Fruit fly (Drosophila melanogaster): ENCODE measurements around the gene CG42729.

Gene CG42729

DNA sequence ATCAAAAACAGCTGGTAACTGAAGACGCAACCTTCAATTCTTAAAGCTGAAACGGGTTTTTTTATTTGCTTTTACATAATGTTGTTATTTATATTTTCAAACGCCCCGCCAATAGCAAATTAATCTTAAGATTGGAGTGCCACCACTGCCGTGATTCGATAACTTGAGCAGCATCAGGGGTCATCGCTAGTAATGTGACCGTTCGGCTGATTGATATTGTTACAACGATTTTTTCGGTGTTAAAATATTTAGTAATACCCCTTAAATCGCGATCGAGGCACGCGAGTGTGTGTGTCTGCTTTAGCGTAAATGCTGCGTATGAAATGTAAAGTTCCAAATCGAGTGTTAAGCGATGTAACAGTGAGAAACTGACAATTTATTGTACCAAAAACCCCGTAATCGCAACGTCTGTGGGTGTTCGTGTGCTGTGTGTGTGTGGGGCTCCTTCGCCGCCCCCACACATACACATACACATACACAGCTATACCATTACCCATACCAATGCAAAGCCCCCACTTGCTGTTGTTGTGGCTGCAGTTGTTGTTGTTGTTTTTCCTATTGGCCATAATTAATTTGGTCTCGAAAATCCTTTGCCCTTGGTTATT, 38.6 kb upstream of the CG42729 start, which contains the start of gene dop (continued):
- TF ChIP-seq CG4854 (GFP tag; optimal IDR thresholded peaks at IDR 0.05), result no peak
- no peak for TF ChIP-seq fru (optimal IDR thresholded peaks at IDR 0.05)
- no peak for TF ChIP-seq prd (optimal IDR thresholded peaks at IDR 0.05)
- peak; percentile 33; the same call in 2 of the 3 replicates for TF ChIP-seq prd (GFP tag; IDR thresholded peaks at IDR 0.05)
- TF ChIP-seq CG2875 (GFP tag; optimal IDR thresholded peaks at IDR 0.05), result no peak
- TF ChIP-seq jumu (GFP tag; optimal IDR thresholded peaks at IDR 0.05), result peak; percentile 26
- TF ChIP-seq Hr51 (GFP tag; optimal IDR thresholded peaks at IDR 0.05), result no peak
- TF ChIP-seq Sin3A (optimal IDR thresholded peaks at IDR 0.05), result peak; percentile 55
- no peak for TF ChIP-seq en (GFP tag; optimal IDR thresholded peaks at IDR 0.05)
- no peak for TF ChIP-seq CG11560 (tag; IDR thresholded peaks at IDR 0.05)
- TF ChIP-seq CG10959 (GFP tag; IDR thresholded peaks at IDR 0.05), result no peak
- TF ChIP-seq CG6654 (GFP tag; optimal IDR thresholded peaks at IDR 0.05), result no peak
- TF ChIP-seq CG2889 (GFP tag; IDR thresholded peaks at IDR 0.05), result no peak
- TF ChIP-seq CG12071 (GFP tag; optimal IDR thresholded peaks at IDR 0.05), result no peak
- no peak for TF ChIP-seq btn (GFP tag; optimal IDR thresholded peaks at IDR 0.05)
- TF ChIP-seq CG8290 (GFP tag; optimal IDR thresholded peaks at IDR 0.05), result peak; percentile 3
- TF ChIP-seq CG8290 (tag; optimal IDR thresholded peaks at IDR 0.05), result peak in 1 of 2 experiments; percentile 40
- TF ChIP-seq B-H1 (GFP tag; IDR thresholded peaks at IDR 0.05), result no peak
- peak; percentile 81 for TF ChIP-seq CG2116 (GFP tag; optimal IDR thresholded peaks at IDR 0.05)
- TF ChIP-seq bcd (GFP tag; optimal IDR thresholded peaks at IDR 0.05), result no peak
- TF ChIP-seq Atf6 (GFP tag; IDR thresholded peaks at IDR 0.05), result peak; percentile 11; the same call in 1 of the 2 replicates
- no peak for TF ChIP-seq HLH3B (GFP tag; IDR thresholded peaks at IDR 0.05)
- TF ChIP-seq CG16779 (GFP tag; IDR thresholded peaks at IDR 0.05), result no peak
- TF ChIP-seq nmo (GFP tag; optimal IDR thresholded peaks at IDR 0.05), result peak; percentile 30
- no peak for TF ChIP-seq ap (GFP tag; IDR thresholded peaks at IDR 0.05)
- peak; percentile 78 for TF ChIP-seq D19B (GFP tag; optimal IDR thresholded peaks at IDR 0.05)
- no peak for TF ChIP-seq dan (GFP tag; IDR thresholded peaks at IDR 0.05)
- TF ChIP-seq CG11456 (GFP tag; IDR thresholded peaks at IDR 0.05), result no peak
- TF ChIP-seq vfl (GFP tag; optimal IDR thresholded peaks at IDR 0.05), result peak; percentile 7
- TF ChIP-seq vnd (GFP tag; IDR thresholded peaks at IDR 0.05; ENCODE audit: partially characterized antibody), result peak; percentile 43; the same call in 1 of the 3 replicates
- no peak for TF ChIP-seq Hr39 (optimal IDR thresholded peaks at IDR 0.05)
- TF ChIP-seq CG31388 (GFP tag; optimal IDR thresholded peaks at IDR 0.05), result no peak
- TF ChIP-seq CG6689 (GFP tag; IDR thresholded peaks at IDR 0.05), result no peak
- no peak for TF ChIP-seq Nf-YB (GFP tag; optimal IDR thresholded peaks at IDR 0.05)
- TF ChIP-seq CG11504 (tag; optimal IDR thresholded peaks at IDR 0.05), result no peak
- TF ChIP-seq pros (GFP tag; optimal IDR thresholded peaks at IDR 0.05), result no peak
- TF ChIP-seq unc-4 (GFP tag; IDR thresholded peaks at IDR 0.05; ENCODE audit: partially characterized antibody), result peak; percentile 70
- no peak for TF ChIP-seq gsb-n (tag; optimal IDR thresholded peaks at IDR 0.05)
- no peak for TF ChIP-seq pho (GFP tag; optimal IDR thresholded peaks at IDR 0.05)
- no peak for TF ChIP-seq ac (GFP tag; optimal IDR thresholded peaks at IDR 0.05)
- peak; percentile 55; the same call in 1 of the 2 replicates for TF ChIP-seq ato (GFP tag; IDR thresholded peaks at IDR 0.05; ENCODE audit: partially characterized antibody)
- peak; percentile 62 for TF ChIP-seq CG1603 (tag; optimal IDR thresholded peaks at IDR 0.05)
- TF ChIP-seq nom (GFP tag; optimal IDR thresholded peaks at IDR 0.05), result no peak
- no peak for TF ChIP-seq NfI (GFP tag; optimal IDR thresholded peaks at IDR 0.05)
- TF ChIP-seq unpg (GFP tag; optimal IDR thresholded peaks at IDR 0.05), result no peak
- TF ChIP-seq Six4 (GFP tag; optimal IDR thresholded peaks at IDR 0.05), result no peak
- TF ChIP-seq zfh1 (GFP tag; IDR thresholded peaks at IDR 0.05), result no peak
- no peak for TF ChIP-seq HHEX (GFP tag; optimal IDR thresholded peaks at IDR 0.05)
- TF ChIP-seq CG10462 (GFP tag; optimal IDR thresholded peaks at IDR 0.05), result no peak
- TF ChIP-seq sisA (GFP tag; IDR thresholded peaks at IDR 0.05), result no peak
- TF ChIP-seq CG10147 (GFP tag; optimal IDR thresholded peaks at IDR 0.05), result no peak
- no peak for TF ChIP-seq CG11093 (GFP tag; IDR thresholded peaks at IDR 0.05)

Data from whole organism, embryonic.